Worm (Caenorhabditis elegans): Measurements from ENCODE around the gene bath-23.

ce11 chrII:3414383-3414910, 43.3 kb downstream of the bath-23 start, which contains the start of the genes F18A12.7 and F18A12.2:
- TF ChIP-seq ceh-30 (tag; optimal IDR thresholded peaks at IDR 0.05) (no peak), ref-2 (tag; optimal IDR thresholded peaks at IDR 0.05) (no peak), pha-4 (tag; optimal IDR thresholded peaks at IDR 0.05) (no peak), sox-2 (GFP tag; IDR thresholded peaks at IDR 0.05) (no peak), pqm-1 (tag; optimal IDR thresholded peaks at IDR 0.05) (no peak), nfya-1 (tag; optimal IDR thresholded peaks at IDR 0.05) (no peak)
